Fruit fly (Drosophila melanogaster) whole organism, prepupa: ENCODE data around the gene CG11811.

Experiments
- CG10631 ChIP-seq: fragments of 200-800 bp; sonication (Bioruptor generic); optimal IDR thresholded peaks from 2 replicates; lab custom pipeline; 2016; ENCODE audit warnings: missing biosample characterization, missing genetic modification characterization
- CG11294 ChIP-seq: fragments of 200-800 bp; sonication (Bioruptor generic); IDR thresholded peaks from 2 replicates; pipeline ENCODE4 v1.3.6; 2022; ENCODE audit warnings: missing biosample characterization, missing genetic modification characterization
- CG11762 ChIP-seq: fragments of 200-800 bp; sonication (Bioruptor generic); optimal IDR thresholded peaks from 3 replicates; lab custom pipeline; 2016; ENCODE audit warnings: missing biosample characterization, missing genetic modification characterization; ENCODE audit not compliant: insufficient read depth
- CG11902 ChIP-seq: fragments of 200-800 bp; sonication (Bioruptor generic); optimal IDR thresholded peaks from 3 replicates; lab custom pipeline; 2016; ENCODE audit warnings: missing biosample characterization, missing genetic modification characterization
- CG15336 ChIP-seq: fragments of 200-800 bp; sonication (Bioruptor generic); IDR thresholded peaks from 2 replicates; pipeline ENCODE4 v1.3.6; 2022; ENCODE audit warnings: missing biosample characterization, missing genetic modification characterization
- CG3032 ChIP-seq: fragments of 200-800 bp; optimal IDR thresholded peaks from 2 replicates; lab custom pipeline; 2019; ENCODE audit warnings: missing biosample characterization, mild to moderate bottlenecking, missing genetic modification characterization, moderate library complexity
- CG31627 ChIP-seq: fragments of 200-800 bp; sonication (Bioruptor generic); optimal IDR thresholded peaks from 3 replicates; lab custom pipeline; 2016; ENCODE audit warnings: missing biosample characterization, missing genetic modification characterization
- CG32006 ChIP-seq: fragments of 200-800 bp; sonication (Bioruptor generic); optimal IDR thresholded peaks from 3 replicates; lab custom pipeline; 2017; ENCODE audit warnings: missing biosample characterization, mild to moderate bottlenecking, missing genetic modification characterization
- CG34406 ChIP-seq: fragments of 200-800 bp; sonication (Bioruptor generic); optimal IDR thresholded peaks from 3 replicates; lab custom pipeline; 2016; ENCODE audit warnings: missing biosample characterization, missing genetic modification characterization
- CG3919 ChIP-seq: fragments of 200-800 bp; sonication (Bioruptor generic); optimal IDR thresholded peaks from 3 replicates; lab custom pipeline; 2016; ENCODE audit warnings: missing biosample characterization, missing genetic modification characterization
- CG4318 ChIP-seq: fragments of 200-800 bp; sonication (Bioruptor generic); optimal IDR thresholded peaks from 3 replicates; lab custom pipeline; 2017; ENCODE audit warnings: missing biosample characterization, mild to moderate bottlenecking, missing genetic modification characterization
- CG6163 ChIP-seq: fragments of 200-800 bp; sonication (Bioruptor generic); IDR thresholded peaks from 3 replicates; pipeline ENCODE4 v1.3.6; 2022; ENCODE audit warnings: missing biosample characterization, missing genetic modification characterization
- CG6276 ChIP-seq: fragments of 200-800 bp; sonication (Bioruptor generic); optimal IDR thresholded peaks from 2 replicates; lab custom pipeline; 2017; ENCODE audit warnings: missing biosample characterization, mild to moderate bottlenecking, missing genetic modification characterization
- CG6808 ChIP-seq: fragments of 200-800 bp; sonication (Bioruptor generic); optimal IDR thresholded peaks from 3 replicates; lab custom pipeline; 2017; ENCODE audit warnings: missing biosample characterization, missing genetic modification characterization, mild to moderate bottlenecking, moderate library complexity, missing genetic modification reagents
- CG6854 ChIP-seq: fragments of 200-800 bp; sonication (Bioruptor generic); optimal IDR thresholded peaks from 2 replicates; lab custom pipeline; 2017; ENCODE audit warnings: missing biosample characterization, mild to moderate bottlenecking, missing genetic modification characterization
- CG7368 ChIP-seq: fragments of 200-800 bp; sonication (Bioruptor generic); optimal IDR thresholded peaks from 3 replicates; lab custom pipeline; 2016; ENCODE audit warnings: missing biosample characterization, missing genetic modification characterization
- CG8319 ChIP-seq: fragments of 200-800 bp; sonication (Bioruptor generic); optimal IDR thresholded peaks from 3 replicates; lab custom pipeline; 2016; ENCODE audit warnings: missing biosample characterization, missing genetic modification characterization
- CG8632 ChIP-seq: fragments of 200-800 bp; sonication (Bioruptor generic); optimal IDR thresholded peaks from 3 replicates; lab custom pipeline; 2016; ENCODE audit warnings: missing biosample characterization, missing genetic modification characterization
- CG9139 ChIP-seq: fragments of 200-800 bp; sonication (Bioruptor generic); optimal IDR thresholded peaks from 3 replicates; lab custom pipeline; 2017; ENCODE audit warnings: missing biosample characterization, mild to moderate bottlenecking, missing genetic modification characterization
- Eip75B ChIP-seq: fragments of 200-800 bp; sonication (Bioruptor generic); optimal IDR thresholded peaks from 3 replicates; lab custom pipeline; 2016; ENCODE audit warnings: missing biosample characterization, missing genetic modification characterization
- Eip78C ChIP-seq: fragments of 200-800 bp; sonication (Bioruptor generic); peaks from one replicate; lab custom pipeline; 2016; ENCODE audit warnings: missing biosample characterization, missing genetic modification characterization
- Ets21C ChIP-seq: fragments of 200-800 bp; sonication (Bioruptor generic); optimal IDR thresholded peaks from 3 replicates; lab custom pipeline; 2016; ENCODE audit warnings: missing biosample characterization, missing genetic modification characterization
- Ets96B ChIP-seq: fragments of 200-800 bp; optimal IDR thresholded peaks from 2 replicates; lab custom pipeline; 2019; ENCODE audit warnings: missing biosample characterization, mild to moderate bottlenecking, missing genetic modification characterization, moderate library complexity
- Hr39 ChIP-seq: fragments of 200-800 bp; sonication (Bioruptor generic); optimal IDR thresholded peaks from 2 replicates; lab custom pipeline; 2016; ENCODE audit warnings: missing biosample characterization, missing genetic modification characterization
- Hr4 ChIP-seq: fragments of 200-800 bp; sonication (Bioruptor generic); optimal IDR thresholded peaks from 3 replicates; lab custom pipeline; 2016; ENCODE audit warnings: missing biosample characterization, missing genetic modification characterization
- Lpt ChIP-seq: fragments of 200-800 bp; sonication (Bioruptor generic); optimal IDR thresholded peaks from 3 replicates; lab custom pipeline; 2016; ENCODE audit warnings: missing biosample characterization, missing genetic modification characterization
- Met ChIP-seq: fragments of 200-800 bp; sonication (Bioruptor generic); optimal IDR thresholded peaks from 3 replicates; lab custom pipeline; 2016; ENCODE audit warnings: missing biosample characterization, missing genetic modification characterization
- Smox ChIP-seq: fragments of 200-800 bp; sonication (Bioruptor generic); optimal IDR thresholded peaks from 3 replicates; lab custom pipeline; 2016; ENCODE audit warnings: missing biosample characterization, missing genetic modification characterization
- Sox102F ChIP-seq: fragments of 200-800 bp; sonication (Bioruptor generic); optimal IDR thresholded peaks from 2 replicates; lab custom pipeline; 2016; ENCODE audit warnings: missing biosample characterization, mild to moderate bottlenecking, missing genetic modification characterization
- Sox15 ChIP-seq: fragments of 200-800 bp; sonication (Bioruptor generic); optimal IDR thresholded peaks from 3 replicates; lab custom pipeline; 2016; ENCODE audit warnings: missing biosample characterization, missing genetic modification characterization
- achi ChIP-seq: fragments of 200-800 bp; sonication (Bioruptor generic); optimal IDR thresholded peaks from 3 replicates; lab custom pipeline; 2016; ENCODE audit warnings: missing biosample characterization, missing genetic modification characterization
- acj6 ChIP-seq: fragments of 200-800 bp; sonication (Bioruptor generic); optimal IDR thresholded peaks from 3 replicates; lab custom pipeline; 2016; ENCODE audit warnings: missing biosample characterization, missing genetic modification characterization
- dsx ChIP-seq: fragments of 200-800 bp; optimal IDR thresholded peaks from 3 replicates; lab custom pipeline; 2019; ENCODE audit warnings: missing biosample characterization, mild to moderate bottlenecking, missing genetic modification characterization, moderate library complexity; ENCODE audit not compliant: poor library complexity, severe bottlenecking
- fkh ChIP-seq: fragments of 200-800 bp; sonication (Bioruptor generic); optimal IDR thresholded peaks from 3 replicates; lab custom pipeline; 2017; ENCODE audit warnings: missing biosample characterization, mild to moderate bottlenecking, missing genetic modification characterization, moderate library complexity
- salr ChIP-seq, 2 experiments: fragments of 200-800 bp; sonication (Bioruptor generic); optimal IDR thresholded peaks; 3 replicates each; lab custom pipeline; 2016 to 2018; ENCODE audit warnings: missing biosample characterization in 2 of 2, missing genetic modification characterization in 2 of 2, mild to moderate bottlenecking in 1 of 2
- ss ChIP-seq, 2 experiments: fragments of 200-800 bp; sonication (Bioruptor generic); optimal IDR thresholded peaks; 2 replicates in 1 of 2; 3 replicates in 1 of 2; lab custom pipeline; 2017 to 2018; ENCODE audit warnings: mild to moderate bottlenecking in 2 of 2, missing biosample characterization in 2 of 2, missing genetic modification characterization in 2 of 2, moderate library complexity in 1 of 2
- svp ChIP-seq: fragments of 200-800 bp; sonication (Bioruptor generic); peaks from one replicate; lab custom pipeline; 2016; ENCODE audit warnings: missing biosample characterization, missing genetic modification characterization
- topi ChIP-seq: fragments of 200-800 bp; sonication (Bioruptor generic); optimal IDR thresholded peaks from 3 replicates; lab custom pipeline; 2016; ENCODE audit warnings: missing biosample characterization, missing genetic modification characterization
- vri ChIP-seq: fragments of 200-800 bp; sonication (Bioruptor generic); optimal IDR thresholded peaks from 3 replicates; lab custom pipeline; 2016; ENCODE audit warnings: missing biosample characterization, mild to moderate bottlenecking, missing genetic modification characterization

The CG11811 gene

dm6 chr3L:10660744-10661589 lies 29.9 kb upstream of the CG11811 start, which contains the start of the genes CG32066 and CG8003 (continued):
- TF ChIP-seq salr (GFP tag; optimal IDR thresholded peaks at IDR 0.05; lab: Kevin White, UChicago) = no peak
- TF ChIP-seq CG9139 = peak; percentile 42
- peak; percentile 0 for TF ChIP-seq CG8632 (GFP tag; lab: Kevin White, UChicago)
- peak; percentile 78 for TF ChIP-seq CG6854 (GFP tag; lab: Kevin White, UChicago)
- TF ChIP-seq CG15336 (GFP tag; lab: Robert Waterston, UW) = peak; percentile 24; the same call in 1 of the 2 replicates
- TF ChIP-seq CG7368 (GFP tag; lab: Kevin White, UChicago) = no peak
- peak; percentile 26 for TF ChIP-seq CG6808
- no peak for TF ChIP-seq dsx (GFP tag; lab: Kevin White, UChicago)
- TF ChIP-seq CG11902 (GFP tag; lab: Kevin White, UChicago) = no peak
- peak; percentile 74 for TF ChIP-seq svp
- TF ChIP-seq Smox = peak; percentile 39
- TF ChIP-seq Hr39 (GFP tag; lab: Kevin White, UChicago) = peak; percentile 4
- TF ChIP-seq CG3919 (GFP tag; lab: Kevin White, UChicago) = peak; percentile 26
- TF ChIP-seq CG34406 (GFP tag; lab: Kevin White, UChicago) = no peak
- no peak for TF ChIP-seq Ets21C (GFP tag; lab: Kevin White, UChicago)
- peak; percentile 59 for TF ChIP-seq Sox102F
- peak; percentile 38 for TF ChIP-seq achi (GFP tag; lab: Kevin White, UChicago)
- TF ChIP-seq Sox15 (GFP tag; lab: Kevin White, UChicago) = no peak
- TF ChIP-seq CG10631 (GFP tag; lab: Kevin White, UChicago) = peak; percentile 66
- TF ChIP-seq CG3032 (tag; lab: Kevin White, UChicago) = peak; percentile 35
- peak; percentile 28 for TF ChIP-seq fkh (GFP tag; lab: Kevin White, UChicago)
- TF ChIP-seq Eip78C (GFP tag; lab: Kevin White, UChicago) = peak; percentile 78
- TF ChIP-seq acj6 (GFP tag; lab: Kevin White, UChicago) = no peak
- TF ChIP-seq vri (GFP tag; lab: Kevin White, UChicago) = peak; percentile 36
- no peak for TF ChIP-seq CG4318
- TF ChIP-seq Met = peak; percentile 7
- peak; percentile 30 for TF ChIP-seq Eip75B (GFP tag; lab: Kevin White, UChicago)
- peak; percentile 35 for TF ChIP-seq CG32006 (GFP tag; lab: Kevin White, UChicago)
- no peak for TF ChIP-seq CG8319
- peak; percentile 13 for TF ChIP-seq CG6276 (GFP tag; lab: Kevin White, UChicago)
- TF ChIP-seq topi (GFP tag; lab: Kevin White, UChicago) = peak; percentile 43
- TF ChIP-seq CG6163 (GFP tag; lab: Robert Waterston, UW) = peak; percentile 49; the same call in 1 of the 3 replicates
- TF ChIP-seq CG11762 (GFP tag; lab: Kevin White, UChicago) = no peak
- TF ChIP-seq Hr4 (GFP tag; lab: Kevin White, UChicago) = no peak
- no peak for TF ChIP-seq CG11294 (GFP tag; lab: Robert Waterston, UW)
- TF ChIP-seq Ets96B (tag; lab: Kevin White, UChicago) = no peak

dm6 chr3L:10663190-10663763 lies 27.5 kb upstream of the CG11811 start, which contains the start of gene Adi1:
Adi1 (plus strand) TSS chr3L:10663376.
- TF ChIP-seq svp (peak; percentile 97), CG31627 (GFP tag; lab: Kevin White, UChicago) (no peak), ss (GFP tag; optimal IDR thresholded peaks at IDR 0.05; lab: Kevin White, UChicago) (no peak), Lpt (no peak)
